Fruit fly (Drosophila melanogaster): ENCODE results near the gene BthD.

BthD gene

DNA sequence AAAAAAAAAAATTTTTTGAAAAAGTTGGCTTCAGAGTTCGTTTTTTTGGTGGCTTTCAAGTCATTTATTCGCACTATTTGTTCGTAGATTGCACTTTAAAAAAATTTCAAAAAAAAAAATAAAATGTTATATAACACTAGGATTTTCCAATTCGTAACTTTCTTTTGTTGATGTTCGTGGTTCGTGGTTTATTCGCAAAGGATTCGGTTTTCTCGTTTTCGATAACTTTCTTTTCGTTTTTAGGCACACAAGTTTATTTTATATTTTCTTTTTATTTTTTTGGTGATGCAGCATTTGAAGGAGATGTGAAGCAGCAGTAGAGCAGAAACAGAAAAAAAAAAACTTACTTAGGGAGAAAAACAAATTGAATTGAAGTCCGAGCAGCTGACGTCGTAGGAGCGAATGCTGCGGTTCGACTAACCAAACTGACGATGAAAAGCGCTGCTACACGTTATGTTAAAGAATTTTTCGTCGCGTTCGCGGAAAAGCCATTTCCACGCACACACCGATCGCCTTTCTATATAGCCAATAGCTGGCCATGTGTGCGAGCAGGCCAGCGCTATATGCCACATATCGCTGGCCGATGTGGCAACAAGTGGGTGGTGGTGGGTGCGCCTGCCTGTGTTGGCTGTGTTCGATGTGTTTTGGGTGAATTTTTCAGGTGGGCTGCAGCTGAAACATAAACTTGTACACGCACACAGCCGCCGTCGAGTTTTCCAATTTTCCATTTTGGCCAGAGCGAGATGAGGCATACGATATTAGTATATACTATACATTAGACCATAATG is 9.7 kb upstream of the BthD start, which contains the start of gene up:
TSS of gene up (minus strand) at position 508 of the 788 bp plus-strand sequence.
- TF ChIP-seq CG10348 (GFP tag; IDR thresholded peaks at IDR 0.05): no peak
- peak; percentile 23; the same call in 1 of the 2 replicates for TF ChIP-seq CG32121 (GFP tag; IDR thresholded peaks at IDR 0.05)

dm6 chrX:13604499-13604898 is 7.4 kb upstream of the BthD start:
- no peak for TF ChIP-seq Ets98B (GFP tag; IDR thresholded peaks at IDR 0.05)
- TF ChIP-seq gl (tag; optimal IDR thresholded peaks at IDR 0.05): no peak
- TF ChIP-seq Snoo (tag; optimal IDR thresholded peaks at IDR 0.05): no peak
- TF ChIP-seq CG10348 (GFP tag; IDR thresholded peaks at IDR 0.05): no peak
- TF ChIP-seq Pif1A (GFP tag; optimal IDR thresholded peaks at IDR 0.05): no peak
- no peak for TF ChIP-seq CG4496 (GFP tag; IDR thresholded peaks at IDR 0.05)
- no peak for TF ChIP-seq CG17806 (tag; optimal IDR thresholded peaks at IDR 0.05)
- TF ChIP-seq EcR (GFP tag; optimal IDR thresholded peaks at IDR 0.05): no peak
- TF ChIP-seq Pif1B (GFP tag; optimal IDR thresholded peaks at IDR 0.05): no peak
- no peak for TF ChIP-seq CG8301 (tag; optimal IDR thresholded peaks at IDR 0.05)
- TF ChIP-seq CG34367 (tag; optimal IDR thresholded peaks at IDR 0.05): no peak
- TF ChIP-seq fd96Ca (GFP tag; IDR thresholded peaks at IDR 0.05): no peak
- TF ChIP-seq CG32121 (GFP tag; IDR thresholded peaks at IDR 0.05): no peak
- TF ChIP-seq D1 (tag; optimal IDR thresholded peaks at IDR 0.05): no peak

DNA sequence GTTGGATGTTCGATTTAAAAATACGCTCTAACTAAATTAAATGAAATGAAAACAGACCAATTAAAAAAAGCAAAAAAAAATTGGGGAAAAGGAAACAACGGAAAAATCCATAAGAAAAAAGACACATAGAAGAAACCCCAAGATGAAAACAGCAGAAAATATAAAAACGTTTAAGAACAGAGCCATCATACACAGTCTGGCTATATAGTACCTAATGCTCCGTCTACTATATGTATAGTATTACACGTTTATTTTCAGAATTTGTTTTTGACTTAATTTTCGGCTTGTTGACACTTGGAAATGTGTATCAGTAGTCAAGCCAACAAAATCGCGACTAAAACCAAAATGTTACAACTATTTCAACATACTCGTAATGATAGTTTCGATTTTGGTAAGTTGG is 6.5 kb upstream of the BthD start, which contains the start of gene CG11178:
TSS of gene CG11178 (plus strand) at position 301 of the 400 bp plus-strand sequence.
- TF ChIP-seq CG17806 (tag; optimal IDR thresholded peaks at IDR 0.05): no peak

dm6 chrX:13605942-13606491 is 5.9 kb upstream of the BthD start:
- no peak for TF ChIP-seq CG17806 (tag; optimal IDR thresholded peaks at IDR 0.05)
- no peak for TF ChIP-seq CG15710 (tag; optimal IDR thresholded peaks at IDR 0.05)
- no peak for TF ChIP-seq Ets98B (GFP tag; IDR thresholded peaks at IDR 0.05)
- no peak for TF ChIP-seq CG34367 (tag; optimal IDR thresholded peaks at IDR 0.05)
- no peak for TF ChIP-seq CG10348 (GFP tag; IDR thresholded peaks at IDR 0.05)
- no peak for TF ChIP-seq gl (tag; optimal IDR thresholded peaks at IDR 0.05)
- no peak for TF ChIP-seq rn (GFP tag; IDR thresholded peaks at IDR 0.05)
- TF ChIP-seq D1 (tag; optimal IDR thresholded peaks at IDR 0.05): no peak
- no peak for TF ChIP-seq CG8301 (tag; optimal IDR thresholded peaks at IDR 0.05)
- TF ChIP-seq CG12605 (GFP tag; IDR thresholded peaks at IDR 0.05): no peak
- TF ChIP-seq CG13204 (GFP tag; optimal IDR thresholded peaks at IDR 0.05): no peak
- no peak for TF ChIP-seq Snoo (tag; optimal IDR thresholded peaks at IDR 0.05)
- no peak for TF ChIP-seq CG8159 (tag; optimal IDR thresholded peaks at IDR 0.05)

DNA sequence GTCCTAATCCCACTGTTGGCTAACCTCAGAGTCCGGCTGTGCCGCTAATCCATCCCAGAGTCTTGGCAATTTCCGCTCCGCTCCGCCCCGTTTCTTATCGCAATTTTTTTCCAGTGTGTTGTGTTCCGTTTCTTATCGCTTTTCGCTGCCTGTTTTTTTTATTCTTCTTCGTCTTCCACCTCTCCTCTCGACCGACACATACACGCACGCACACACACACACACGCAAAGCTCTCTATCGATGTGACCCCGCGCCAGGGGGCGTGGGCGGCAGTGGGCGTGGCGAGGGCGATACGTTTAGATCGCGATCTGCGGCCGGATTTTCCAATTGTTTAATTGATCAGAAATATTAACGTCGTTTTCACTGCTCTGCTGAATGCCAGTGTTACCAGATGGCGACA is 4.1 kb downstream of the BthD start:
- TF ChIP-seq rn (GFP tag; IDR thresholded peaks at IDR 0.05) (no peak), CG34367 (tag; optimal IDR thresholded peaks at IDR 0.05) (no peak), CG15710 (tag; optimal IDR thresholded peaks at IDR 0.05) (no peak), gl (tag; optimal IDR thresholded peaks at IDR 0.05) (peak; percentile 38), EcR (GFP tag; optimal IDR thresholded peaks at IDR 0.05) (no peak), CG9948 (tag; optimal IDR thresholded peaks at IDR 0.05) (no peak), CG32121 (GFP tag; IDR thresholded peaks at IDR 0.05) (peak; percentile 11; the same call in 1 of the 2 replicates), CG12605 (GFP tag; IDR thresholded peaks at IDR 0.05) (peak; percentile 21; the same call in 1 of the 2 replicates), CG8301 (tag; optimal IDR thresholded peaks at IDR 0.05) (no peak), Ets98B (GFP tag; IDR thresholded peaks at IDR 0.05) (peak; percentile 23; the same call in 1 of the 2 replicates), D1 (tag; optimal IDR thresholded peaks at IDR 0.05) (no peak), CG4496 (GFP tag; IDR thresholded peaks at IDR 0.05) (no peak; the same call in 2 of the 3 replicates), CG14655 (GFP tag; optimal IDR thresholded peaks at IDR 0.05) (no peak), CG13204 (GFP tag; optimal IDR thresholded peaks at IDR 0.05) (no peak), CG10348 (GFP tag; IDR thresholded peaks at IDR 0.05) (no peak), Pif1A (GFP tag; optimal IDR thresholded peaks at IDR 0.05) (no peak), CG8159 (tag; optimal IDR thresholded peaks at IDR 0.05) (no peak), Pif1B (GFP tag; optimal IDR thresholded peaks at IDR 0.05) (no peak), CG17806 (tag; optimal IDR thresholded peaks at IDR 0.05) (no peak), Snoo (tag; optimal IDR thresholded peaks at IDR 0.05) (no peak), fd96Ca (GFP tag; IDR thresholded peaks at IDR 0.05) (no peak)

DNA sequence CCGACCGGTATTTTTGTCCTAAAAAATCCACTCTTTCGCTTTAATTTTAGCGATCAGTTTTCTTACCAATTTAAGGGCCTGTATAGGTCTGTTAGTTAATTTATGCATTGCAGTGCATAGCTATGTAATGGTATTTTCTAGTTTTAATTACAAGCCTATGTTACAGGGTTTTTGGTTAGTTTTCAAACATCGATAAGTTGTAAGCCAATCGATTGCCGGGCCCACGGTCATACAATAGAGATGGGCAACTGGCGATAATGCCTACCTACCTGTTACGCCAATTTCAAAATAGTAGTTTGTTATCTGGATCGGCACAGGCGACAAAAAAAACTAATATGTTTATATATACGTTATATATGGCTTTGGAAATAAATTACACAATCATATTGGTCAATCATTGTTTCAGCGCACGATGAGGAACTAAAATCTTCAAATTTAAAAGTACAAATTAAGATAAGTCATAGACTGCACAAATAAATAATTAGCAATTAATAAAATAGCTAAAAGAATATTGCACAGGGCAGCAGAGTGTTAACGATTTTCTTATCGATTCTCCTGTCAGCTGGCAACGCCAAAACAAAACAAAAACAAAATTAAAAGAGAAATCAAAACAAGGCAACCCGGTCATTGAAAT is 4.6 kb downstream of the BthD start, which contains the start of the genes tth and Tango2:
TSS of gene tth (minus strand) at position 170 of the 634 bp plus-strand sequence.
TSS of gene Tango2 (plus strand) at position 573 of the 634 bp plus-strand sequence.
- 0 out of 2 replicates have a peak, but pooled peaks have one; percentile 16 for TF ChIP-seq CG10348 (GFP tag; IDR thresholded peaks at IDR 0.05)
- no peak for TF ChIP-seq CG13204 (GFP tag; optimal IDR thresholded peaks at IDR 0.05)
- peak; percentile 31 for TF ChIP-seq gl (tag; optimal IDR thresholded peaks at IDR 0.05)
- TF ChIP-seq Pif1B (GFP tag; optimal IDR thresholded peaks at IDR 0.05): peak; percentile 85
- peak; percentile 87 for TF ChIP-seq CG4496 (GFP tag; IDR thresholded peaks at IDR 0.05)
- TF ChIP-seq Ets98B (GFP tag; IDR thresholded peaks at IDR 0.05): peak; percentile 88
- TF ChIP-seq rn (GFP tag; IDR thresholded peaks at IDR 0.05): 0 out of 2 replicates have a peak, but pooled peaks have one; percentile 35
- TF ChIP-seq CG32121 (GFP tag; IDR thresholded peaks at IDR 0.05): peak; percentile 90
- peak; percentile 76 for TF ChIP-seq CG12605 (GFP tag; IDR thresholded peaks at IDR 0.05)
- peak; percentile 68 for TF ChIP-seq CG17806 (tag; optimal IDR thresholded peaks at IDR 0.05)
- TF ChIP-seq D1 (tag; optimal IDR thresholded peaks at IDR 0.05): no peak
- TF ChIP-seq EcR (GFP tag; optimal IDR thresholded peaks at IDR 0.05): no peak
- peak; percentile 81 for TF ChIP-seq CG15710 (tag; optimal IDR thresholded peaks at IDR 0.05)
- peak; percentile 67 for TF ChIP-seq CG8159 (tag; optimal IDR thresholded peaks at IDR 0.05)
- TF ChIP-seq fd96Ca (GFP tag; IDR thresholded peaks at IDR 0.05): peak; percentile 63; the same call in 2 of the 3 replicates
- peak; percentile 66 for TF ChIP-seq CG8301 (tag; optimal IDR thresholded peaks at IDR 0.05)
- peak; percentile 71 for TF ChIP-seq CG9948 (tag; optimal IDR thresholded peaks at IDR 0.05)
- no peak for TF ChIP-seq Pif1A (GFP tag; optimal IDR thresholded peaks at IDR 0.05)
- peak; percentile 88 for TF ChIP-seq Snoo (tag; optimal IDR thresholded peaks at IDR 0.05)
- TF ChIP-seq CG34367 (tag; optimal IDR thresholded peaks at IDR 0.05): peak; percentile 76
- no peak for TF ChIP-seq CG14655 (GFP tag; optimal IDR thresholded peaks at IDR 0.05)
